Worm (Caenorhabditis elegans): ENCODE results near the gene W03C9.8.

DNA sequence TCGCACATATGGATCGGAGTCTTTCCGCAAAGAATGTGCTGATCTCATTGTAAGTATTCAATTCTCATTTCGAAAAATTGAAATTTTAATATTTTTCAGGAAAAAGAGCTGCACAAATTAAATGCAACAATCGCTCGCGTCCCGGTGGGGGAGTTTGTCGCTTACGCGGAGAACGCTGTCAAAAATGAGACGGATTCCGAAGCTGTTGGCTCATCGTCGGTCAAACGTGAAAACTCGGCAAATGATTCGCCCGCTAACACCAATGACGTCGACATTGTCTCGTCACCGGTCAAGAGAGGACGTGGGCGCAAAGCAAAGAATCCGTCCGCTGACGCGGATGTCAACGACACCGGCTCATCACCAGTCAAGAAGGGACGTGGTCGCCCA lies 32.0 kb upstream of the W03C9.8 start:
- TF ChIP-seq fkh-10 (GFP tag; optimal IDR thresholded peaks at IDR 0.05) (no peak), snpc-4 (tag; optimal IDR thresholded peaks at IDR 0.05) (no peak), nhr-76 (tag; optimal IDR thresholded peaks at IDR 0.05) (no peak), nhr-237 (tag; optimal IDR thresholded peaks at IDR 0.05) (no peak), unc-39 (tag; optimal IDR thresholded peaks at IDR 0.05) (no peak)
